Fruit fly (Drosophila melanogaster): Measurements from ENCODE around the gene woc.
A peak's percentile ranks its signal among the peaks of the same experiment; 100 is the strongest.

Gene woc

DNA sequence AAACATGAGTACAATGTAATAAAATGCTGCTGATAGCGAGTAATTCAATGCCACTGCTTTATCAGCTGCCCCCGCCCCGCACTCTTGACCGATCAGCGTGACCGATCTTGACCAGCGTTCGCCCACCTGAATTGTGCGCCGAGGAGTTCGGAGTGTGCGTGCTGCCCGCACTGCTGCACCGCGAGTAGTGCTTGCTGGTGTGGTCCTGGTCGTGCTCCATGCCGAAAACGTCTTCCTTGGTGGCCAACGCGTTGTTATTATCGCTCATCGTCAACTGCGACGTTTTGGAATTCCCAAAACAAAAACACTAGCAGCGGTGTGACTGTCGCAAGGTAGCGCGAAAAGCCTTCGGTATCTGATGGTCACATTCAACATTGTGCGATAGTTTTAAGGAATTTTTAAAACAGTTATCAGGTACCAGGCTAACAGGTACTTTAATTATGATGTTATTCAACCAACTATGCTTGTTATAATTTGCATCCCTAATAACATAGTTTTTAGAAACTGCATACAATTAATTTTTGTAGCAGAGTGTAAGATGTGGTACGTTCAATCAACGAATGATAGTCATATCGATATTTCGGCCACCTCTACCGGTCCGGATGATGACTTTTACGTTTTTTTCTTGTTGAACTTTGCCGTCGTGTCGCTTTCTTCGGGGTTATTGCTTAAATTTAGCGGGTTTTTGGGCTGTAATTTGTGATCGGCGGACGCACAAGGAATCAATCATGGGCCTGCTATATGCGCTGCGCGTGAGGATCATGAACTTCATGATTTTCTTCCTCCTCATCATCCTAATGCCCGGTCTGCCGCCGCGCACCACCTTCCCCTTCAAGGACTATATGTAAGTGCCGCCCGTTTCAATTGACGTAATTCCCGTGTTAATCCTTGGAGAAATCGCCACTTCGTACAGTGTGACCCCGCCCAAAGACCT lies 24.6 kb upstream of the woc start, which contains the start of the genes bigmax and Hmu:
TSS of gene bigmax (minus strand) at position 325 of the 934 bp plus-strand sequence.
TSS of gene Hmu (plus strand) at position 568 of the 934 bp plus-strand sequence.
- peak; percentile 60 for TF ChIP-seq CG17806 (tag; optimal IDR thresholded peaks at IDR 0.05)
- peak; percentile 65 for TF ChIP-seq Pif1A (GFP tag; optimal IDR thresholded peaks at IDR 0.05)
- TF ChIP-seq CG9948 (tag; optimal IDR thresholded peaks at IDR 0.05): peak; percentile 62
- peak; percentile 36 for TF ChIP-seq Pif1B (GFP tag; optimal IDR thresholded peaks at IDR 0.05)
- peak; percentile 78 for TF ChIP-seq CG32121 (GFP tag; IDR thresholded peaks at IDR 0.05)
- peak; percentile 45; the same call in 1 of the 2 replicates for TF ChIP-seq rn (GFP tag; IDR thresholded peaks at IDR 0.05)
- peak; percentile 43 for TF ChIP-seq gl (tag; optimal IDR thresholded peaks at IDR 0.05)
- peak; percentile 42; the same call in 1 of the 2 replicates for TF ChIP-seq CG12605 (GFP tag; IDR thresholded peaks at IDR 0.05)
- peak; percentile 67 for TF ChIP-seq CG15710 (tag; optimal IDR thresholded peaks at IDR 0.05)
- TF ChIP-seq Ets98B (GFP tag; IDR thresholded peaks at IDR 0.05): peak; percentile 80
- TF ChIP-seq CG14655 (GFP tag; optimal IDR thresholded peaks at IDR 0.05): peak; percentile 69
- peak; percentile 62 for TF ChIP-seq CG8159 (tag; optimal IDR thresholded peaks at IDR 0.05)
- peak; percentile 65 for TF ChIP-seq Snoo (tag; optimal IDR thresholded peaks at IDR 0.05)
- peak; percentile 67 for TF ChIP-seq CG8301 (tag; optimal IDR thresholded peaks at IDR 0.05)
- no peak for TF ChIP-seq CG10348 (GFP tag; IDR thresholded peaks at IDR 0.05)
- TF ChIP-seq fd96Ca (GFP tag; IDR thresholded peaks at IDR 0.05): peak; percentile 75
- no peak for TF ChIP-seq CG13204 (GFP tag; optimal IDR thresholded peaks at IDR 0.05)
- peak; percentile 66 for TF ChIP-seq EcR (GFP tag; optimal IDR thresholded peaks at IDR 0.05)
- peak; percentile 53 for TF ChIP-seq CG34367 (tag; optimal IDR thresholded peaks at IDR 0.05)
- TF ChIP-seq CG4496 (GFP tag; IDR thresholded peaks at IDR 0.05): peak; percentile 83
- TF ChIP-seq D1 (tag; optimal IDR thresholded peaks at IDR 0.05): no peak

DNA sequence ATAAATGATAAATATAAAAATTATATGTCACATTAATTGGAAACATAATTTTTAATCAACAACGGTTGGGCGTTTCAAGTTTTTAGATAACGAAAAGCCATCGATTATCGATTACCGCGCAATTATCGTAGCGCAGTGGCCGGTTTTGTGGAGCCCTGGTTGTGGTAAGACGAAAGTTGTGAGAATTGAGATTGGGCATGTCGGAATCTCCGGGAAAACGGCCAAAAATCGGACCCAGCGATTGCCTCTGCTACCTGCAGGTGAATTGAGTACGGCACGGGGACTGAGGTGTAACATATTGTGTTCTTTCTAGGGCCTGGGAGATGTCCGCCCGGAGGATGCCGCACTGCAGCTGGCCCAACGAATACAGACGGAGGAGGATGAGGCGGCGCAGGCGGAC lies 19.8 kb upstream of the woc start, which contains the start of gene CG3368:
TSS of gene CG3368 (plus strand) at position 136 of the 400 bp plus-strand sequence.
- TF ChIP-seq EcR (GFP tag; optimal IDR thresholded peaks at IDR 0.05) (no peak), Pif1B (GFP tag; optimal IDR thresholded peaks at IDR 0.05) (no peak), Snoo (tag; optimal IDR thresholded peaks at IDR 0.05) (no peak), CG14655 (GFP tag; optimal IDR thresholded peaks at IDR 0.05) (no peak), fd96Ca (GFP tag; IDR thresholded peaks at IDR 0.05) (no peak), CG17806 (tag; optimal IDR thresholded peaks at IDR 0.05) (no peak), CG34367 (tag; optimal IDR thresholded peaks at IDR 0.05) (no peak), CG8159 (tag; optimal IDR thresholded peaks at IDR 0.05) (no peak), CG32121 (GFP tag; IDR thresholded peaks at IDR 0.05) (no peak), Pif1A (GFP tag; optimal IDR thresholded peaks at IDR 0.05) (no peak), CG12605 (GFP tag; IDR thresholded peaks at IDR 0.05) (no peak), CG15710 (tag; optimal IDR thresholded peaks at IDR 0.05) (no peak), CG4496 (GFP tag; IDR thresholded peaks at IDR 0.05) (no peak), Ets98B (GFP tag; IDR thresholded peaks at IDR 0.05) (no peak), CG8301 (tag; optimal IDR thresholded peaks at IDR 0.05) (no peak), gl (tag; optimal IDR thresholded peaks at IDR 0.05) (no peak), CG10348 (GFP tag; IDR thresholded peaks at IDR 0.05) (no peak), CG13204 (GFP tag; optimal IDR thresholded peaks at IDR 0.05) (no peak), rn (GFP tag; IDR thresholded peaks at IDR 0.05) (no peak)

DNA sequence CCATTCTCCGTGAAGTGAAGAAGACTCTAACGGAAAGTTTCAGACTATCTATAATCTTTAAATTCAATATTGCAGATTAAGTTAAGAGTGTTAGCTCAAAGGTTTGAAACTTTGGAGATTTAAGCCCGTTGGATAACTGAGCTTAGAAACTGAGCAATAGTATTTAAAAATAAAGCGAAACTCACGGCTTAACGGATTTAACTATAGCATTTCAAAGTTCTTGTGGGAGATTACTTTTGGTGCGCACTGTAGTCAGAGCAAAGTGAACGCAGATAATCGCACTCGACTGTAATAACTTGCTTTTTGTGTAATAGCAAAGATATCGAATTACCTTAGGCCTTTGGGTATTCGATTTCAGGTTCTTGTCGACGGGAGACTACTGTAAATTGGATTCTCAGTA lies 18.4 kb upstream of the woc start, which contains the start of gene mrt:
TSS of gene mrt (minus strand) at position 376 of the 400 bp plus-strand sequence.
- peak; percentile 71 for TF ChIP-seq Pif1A (GFP tag; optimal IDR thresholded peaks at IDR 0.05)
- TF ChIP-seq CG15710 (tag; optimal IDR thresholded peaks at IDR 0.05): peak; percentile 58
- TF ChIP-seq CG4496 (GFP tag; IDR thresholded peaks at IDR 0.05): 0 out of 3 replicates have a peak, but pooled peaks have one; percentile 35
- peak; percentile 61 for TF ChIP-seq CG14655 (GFP tag; optimal IDR thresholded peaks at IDR 0.05)
- no peak for TF ChIP-seq D1 (tag; optimal IDR thresholded peaks at IDR 0.05)
- peak; percentile 56 for TF ChIP-seq CG8159 (tag; optimal IDR thresholded peaks at IDR 0.05)
- TF ChIP-seq rn (GFP tag; IDR thresholded peaks at IDR 0.05): no peak
- TF ChIP-seq CG17806 (tag; optimal IDR thresholded peaks at IDR 0.05): peak; percentile 36
- TF ChIP-seq CG10348 (GFP tag; IDR thresholded peaks at IDR 0.05): no peak
- TF ChIP-seq CG9948 (tag; optimal IDR thresholded peaks at IDR 0.05): peak; percentile 53
- TF ChIP-seq EcR (GFP tag; optimal IDR thresholded peaks at IDR 0.05): no peak
- TF ChIP-seq Pif1B (GFP tag; optimal IDR thresholded peaks at IDR 0.05): peak; percentile 32
- peak; percentile 50 for TF ChIP-seq CG8301 (tag; optimal IDR thresholded peaks at IDR 0.05)
- peak; percentile 41 for TF ChIP-seq Ets98B (GFP tag; IDR thresholded peaks at IDR 0.05)
- TF ChIP-seq CG13204 (GFP tag; optimal IDR thresholded peaks at IDR 0.05): no peak
- TF ChIP-seq gl (tag; optimal IDR thresholded peaks at IDR 0.05): no peak
- peak; percentile 61; the same call in 1 of the 2 replicates for TF ChIP-seq CG32121 (GFP tag; IDR thresholded peaks at IDR 0.05)
- peak; percentile 19 for TF ChIP-seq Snoo (tag; optimal IDR thresholded peaks at IDR 0.05)
- peak; percentile 26 for TF ChIP-seq CG34367 (tag; optimal IDR thresholded peaks at IDR 0.05)
- TF ChIP-seq CG12605 (GFP tag; IDR thresholded peaks at IDR 0.05): no peak
- peak; percentile 67 for TF ChIP-seq fd96Ca (GFP tag; IDR thresholded peaks at IDR 0.05)

DNA sequence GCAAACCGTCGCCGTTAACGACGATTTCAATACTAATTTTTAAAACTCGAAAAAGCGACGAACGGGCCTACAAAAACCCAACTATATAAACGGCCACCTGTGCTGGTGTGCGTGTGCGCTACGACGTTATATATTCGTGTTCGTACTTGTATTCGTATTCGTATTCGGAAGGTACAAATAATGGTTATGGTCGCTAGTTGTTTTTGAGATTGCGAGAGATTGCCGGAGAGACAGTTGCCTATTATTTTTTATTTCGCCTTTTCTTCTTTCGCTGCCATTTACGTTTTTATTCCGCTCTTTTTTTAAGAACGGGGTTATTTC lies 17.9 kb upstream of the woc start:
- TF ChIP-seq CG34367 (tag; optimal IDR thresholded peaks at IDR 0.05) (no peak), CG8159 (tag; optimal IDR thresholded peaks at IDR 0.05) (no peak), CG32121 (GFP tag; IDR thresholded peaks at IDR 0.05) (no peak), Ets98B (GFP tag; IDR thresholded peaks at IDR 0.05) (no peak), CG8301 (tag; optimal IDR thresholded peaks at IDR 0.05) (no peak)
